Worm (Caenorhabditis elegans) whole organism, L3 larva: ENCODE measurements around the gene F16B4.4.

Experiments
- ama-1 ChIP-seq: fragments of 150-350 bp; optimal IDR thresholded peaks from 2 replicates; lab custom pipeline; 2018
- elt-1 ChIP-seq: fragments of 150-350 bp; optimal IDR thresholded peaks from 2 replicates; lab custom pipeline; 2014; ENCODE audit warnings: missing biosample characterization, missing genetic modification characterization
- fos-1 ChIP-seq: fragments of 150-350 bp; optimal IDR thresholded peaks from 2 replicates; lab custom pipeline; 2014; ENCODE audit warnings: missing biosample characterization, missing genetic modification characterization
- lin-39 ChIP-seq: fragments of 150-350 bp; optimal IDR thresholded peaks from 2 replicates; lab custom pipeline; 2018; ENCODE audit warnings: missing biosample characterization, missing genetic modification reagents, missing genetic modification characterization
- nhr-12 ChIP-seq: fragments of 150-350 bp; optimal IDR thresholded peaks from 2 replicates; lab custom pipeline; 2014; ENCODE audit warnings: missing biosample characterization, missing genetic modification characterization
- nhr-25 ChIP-seq: sonication (generic microtip); optimal IDR thresholded peaks from 2 replicates; lab custom pipeline; 2017; ENCODE audit warnings: missing biosample characterization, missing genetic modification characterization
- nhr-77 ChIP-seq: fragments of 150-350 bp; optimal IDR thresholded peaks from 2 replicates; lab custom pipeline; 2014; ENCODE audit warnings: missing biosample characterization, missing genetic modification characterization
- pqm-1 ChIP-seq: fragments of 150-350 bp; optimal IDR thresholded peaks from 2 replicates; lab custom pipeline; 2017; ENCODE audit warnings: missing biosample characterization, missing genetic modification characterization, inconsistent platforms
- snpc-4 ChIP-seq: fragments of 150-350 bp; optimal IDR thresholded peaks from 2 replicates; lab custom pipeline; 2014; ENCODE audit warnings: missing biosample characterization, missing genetic modification characterization
- unc-62 ChIP-seq: fragments of 150-350 bp; sonication (generic microtip); optimal IDR thresholded peaks from 4 replicates; lab custom pipeline; 2014; ENCODE audit warnings: missing biosample characterization, missing genetic modification reagents, missing genetic modification characterization

DNA sequence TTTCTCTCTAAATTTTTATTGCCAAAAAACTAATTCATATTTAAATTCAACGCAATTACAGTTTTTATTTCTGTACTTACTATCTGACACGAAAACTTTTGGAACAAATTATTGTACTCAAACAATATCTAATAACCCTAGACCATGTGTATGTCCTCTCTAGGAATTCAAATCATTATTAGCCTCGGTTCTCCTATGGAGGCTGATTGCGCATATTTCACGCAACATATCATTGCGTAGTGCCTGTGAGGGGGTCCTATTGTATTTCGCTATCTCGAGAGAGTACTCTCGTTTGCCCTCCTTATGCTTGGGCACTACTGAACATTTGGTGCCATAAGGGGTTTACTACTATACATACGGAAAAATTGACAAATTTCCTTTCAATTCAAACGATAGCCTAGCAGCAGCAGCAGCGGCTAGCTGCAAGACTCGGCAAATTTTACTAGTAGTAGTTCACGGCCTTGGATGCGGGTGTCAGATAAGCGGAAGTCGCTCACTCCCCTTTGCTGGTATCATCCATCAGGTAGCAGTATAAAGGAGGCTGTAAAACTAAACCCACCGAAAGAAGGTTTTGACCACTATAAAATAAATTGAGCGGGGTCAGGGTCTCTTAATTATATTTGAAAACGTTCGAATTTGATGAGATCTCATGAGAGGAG is 15.1 kb upstream of the F16B4.4 start:
- TF ChIP-seq fos-1 (no peak), elt-1 (tag; lab: Kevin White, UChicago) (no peak), ama-1 (lab: Kevin White, UChicago) (no peak), nhr-12 (tag; lab: Kevin White, UChicago) (no peak), nhr-25 (tag; lab: Kevin White, UChicago) (no peak), unc-62 (GFP tag; lab: Kevin White, UChicago) (no peak), snpc-4 (tag; lab: Kevin White, UChicago) (no peak), pqm-1 (no peak), nhr-77 (tag; lab: Kevin White, UChicago) (no peak), lin-39 (tag; lab: Kevin White, UChicago) (no peak)
